Worm (Caenorhabditis elegans) whole organism, late embryonic: Measurements from ENCODE around the gene srx-121.

Experiments
- F13H6.1 ChIP-seq: sonication (generic microtip); optimal IDR thresholded peaks from 2 replicates; lab custom pipeline; 2016; ENCODE audit warnings: missing genetic modification characterization, missing compliant biosample characterization
- ama-1 ChIP-seq: fragments of 150-350 bp; optimal IDR thresholded peaks from 2 replicates; lab custom pipeline; 2014
- ceh-2 ChIP-seq: sonication (generic microtip); optimal IDR thresholded peaks from 2 replicates; lab custom pipeline; 2016; ENCODE audit warnings: missing genotype, missing genetic modification characterization, missing compliant biosample characterization
- ceh-9 ChIP-seq: sonication (generic microtip); optimal IDR thresholded peaks from 2 replicates; lab custom pipeline; 2016; ENCODE audit warnings: mild to moderate bottlenecking, missing genetic modification characterization, inconsistent platforms, missing compliant biosample characterization
- dmd-4 ChIP-seq: sonication (generic microtip); optimal IDR thresholded peaks from 2 replicates; lab custom pipeline; 2016; ENCODE audit warnings: borderline replicate concordance, missing genetic modification characterization, missing compliant biosample characterization
- lin-11 ChIP-seq: fragments of 200-800 bp; sonication (Bioruptor generic); optimal IDR thresholded peaks from 2 replicates; lab custom pipeline; 2018; ENCODE audit warnings: mild to moderate bottlenecking, missing genetic modification characterization, missing compliant biosample characterization
- pag-3 ChIP-seq: sonication (generic microtip); optimal IDR thresholded peaks from 2 replicates; lab custom pipeline; 2016; ENCODE audit warnings: missing compliant biosample characterization, missing genetic modification characterization, borderline replicate concordance
- syd-9 ChIP-seq: sonication (generic microtip); optimal IDR thresholded peaks from 2 replicates; lab custom pipeline; 2016; ENCODE audit warnings: mild to moderate bottlenecking, missing genetic modification characterization, moderate library complexity, missing compliant biosample characterization
- unc-42 ChIP-seq: sonication (generic microtip); optimal IDR thresholded peaks from 2 replicates; lab custom pipeline; 2016; ENCODE audit warnings: missing genotype, missing genetic modification characterization, missing compliant biosample characterization
- unc-86 ChIP-seq: sonication (generic microtip); optimal IDR thresholded peaks from 2 replicates; lab custom pipeline; 2016; ENCODE audit warnings: missing genetic modification characterization, missing compliant biosample characterization

- TF ChIP-seq ama-1 (no peak), lin-11 (tag; lab: Kevin White, UChicago) (no peak), pag-3 (no peak), dmd-4 (no peak), syd-9 (tag; lab: Kevin White, UChicago) (no peak), ceh-9 (tag; lab: Kevin White, UChicago) (no peak), ceh-2 (tag; lab: Kevin White, UChicago) (no peak), F13H6.1 (tag; lab: Kevin White, UChicago) (no peak), unc-42 (tag; lab: Kevin White, UChicago) (no peak), unc-86 (tag; lab: Kevin White, UChicago) (no peak)
These were observed 4.4 kb upstream of the srx-121 start, which contains the start of gene srbc-2 for ce11 chrV:3376973-3377372.
